Worm (Caenorhabditis elegans) whole organism, L1 larva: ENCODE measurements around the gene R08A2.7.

Experiments used
- dpl-1 ChIP-seq, 3 experiments: fragments of 150-350 bp in 2 of 3; sonication (generic microtip) in 1 of 3; optimal IDR thresholded peaks; 2 replicates each; lab custom pipeline; 2014 to 2017; ENCODE audit warnings: missing biosample characterization in 3 of 3, missing genetic modification characterization in 3 of 3, missing genetic modification reagents in 3 of 3
- dsc-1 ChIP-seq: sonication (generic microtip); optimal IDR thresholded peaks from 2 replicates; lab custom pipeline; 2016; ENCODE audit warnings: mild to moderate bottlenecking, missing genetic modification characterization, missing compliant biosample characterization
- zag-1 ChIP-seq: fragments of 150-350 bp; optimal IDR thresholded peaks from 2 replicates; lab custom pipeline; 2014; ENCODE audit warnings: missing biosample characterization, missing genetic modification characterization

DNA sequence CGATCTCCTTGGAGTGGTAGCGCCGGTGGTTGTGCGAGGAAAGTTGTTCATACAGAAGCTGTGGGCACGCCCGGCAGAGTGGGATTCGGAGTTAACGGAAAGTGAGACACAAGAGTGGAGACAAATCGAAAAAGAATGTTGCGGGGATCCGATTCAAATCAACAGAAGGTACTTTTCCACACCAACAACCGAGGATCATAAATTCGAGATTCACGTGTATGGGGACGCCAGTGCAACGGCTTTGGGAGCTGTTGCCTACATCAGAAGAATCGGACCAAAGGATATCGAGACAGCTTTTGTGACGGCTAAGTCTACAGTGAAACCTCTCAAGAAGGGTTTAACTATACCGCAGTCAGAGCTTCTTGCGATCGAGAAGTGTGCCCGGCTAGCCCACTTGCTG is 40.5 kb downstream of the R08A2.7 start:
- TF ChIP-seq dpl-1 (GFP tag; optimal IDR thresholded peaks at IDR 0.05; lab: Kevin White, UChicago) = no peak
- no peak for TF ChIP-seq zag-1 (tag; lab: Kevin White, UChicago)
- TF ChIP-seq dsc-1 (tag; lab: Kevin White, UChicago) = no peak
